Fruit fly (Drosophila melanogaster): ENCODE results near the gene cal1.

Gene cal1

dm6 chr3R:17072526-17073114 is 15.5 kb upstream of the cal1 start, which contains the start of the genes Ns1 and mRpS11 (continued):
- no peak for TF ChIP-seq Asciz (GFP tag; optimal IDR thresholded peaks at IDR 0.05)
- TF ChIP-seq CG34376 (GFP tag; optimal IDR thresholded peaks at IDR 0.05), result peak; percentile 47
- TF ChIP-seq CG12391 (tag; optimal IDR thresholded peaks at IDR 0.05), result peak; percentile 28
- TF ChIP-seq CG42726 (GFP tag; IDR thresholded peaks at IDR 0.05; ENCODE audit: partially characterized antibody), result no peak
- peak; percentile 14 for TF ChIP-seq CG13424 (tag; optimal IDR thresholded peaks at IDR 0.05)
- TF ChIP-seq CG10979 (tag; optimal IDR thresholded peaks at IDR 0.05), result peak; percentile 15
- TF ChIP-seq CG14014 (GFP tag; IDR thresholded peaks at IDR 0.05), result no peak

- TF ChIP-seq CG15073 (GFP tag; optimal IDR thresholded peaks at IDR 0.05) (no peak), CG6272 (GFP tag; IDR thresholded peaks at IDR 0.05) (no peak), CG1647 (GFP tag; optimal IDR thresholded peaks at IDR 0.05) (no peak), stc (GFP tag; IDR thresholded peaks at IDR 0.05) (peak; percentile 21; the same call in 1 of the 2 replicates), Hand (GFP tag; optimal IDR thresholded peaks at IDR 0.05) (no peak), exex (tag; optimal IDR thresholded peaks at IDR 0.05) (peak; percentile 52), vvl (GFP tag; IDR thresholded peaks at IDR 0.05) (peak; percentile 38; the same call in 1 of the 2 replicates), caup (GFP tag; optimal IDR thresholded peaks at IDR 0.05; ENCODE audit: severe bottlenecking) (peak; percentile 15), Adf1 (GFP tag; IDR thresholded peaks at IDR 0.05) (peak; percentile 61; the same call in 1 of the 2 replicates), Hmx (GFP tag; optimal IDR thresholded peaks at IDR 0.05) (no peak), Pdp1 (GFP tag; optimal IDR thresholded peaks at IDR 0.05) (peak in 1 of 2 experiments; percentile 78), danr (GFP tag; IDR thresholded peaks at IDR 0.05) (no peak), Rfx (GFP tag; IDR thresholded peaks at IDR 0.05) (peak; percentile 19; the same call in 1 of the 2 replicates), ato (GFP tag; IDR thresholded peaks at IDR 0.05; ENCODE audit: partially characterized antibody) (no peak; the same call in none of the 2 replicates), lilli (GFP tag; optimal IDR thresholded peaks at IDR 0.05) (peak; percentile 7), lov (optimal IDR thresholded peaks at IDR 0.05) (no peak), lov (GFP tag; IDR thresholded peaks at IDR 0.05) (0 out of 3 replicates have a peak, but pooled peaks have one; percentile 18), Fer3 (tag; optimal IDR thresholded peaks at IDR 0.05) (peak; percentile 8), pros (GFP tag; optimal IDR thresholded peaks at IDR 0.05) (peak; percentile 20), Nf-YC (tag; optimal IDR thresholded peaks at IDR 0.05) (peak; percentile 30), B-H1 (GFP tag; IDR thresholded peaks at IDR 0.05) (no peak), CG2116 (GFP tag; optimal IDR thresholded peaks at IDR 0.05) (no peak), tna (GFP tag; IDR thresholded peaks at IDR 0.05; ENCODE audit: partially characterized antibody) (peak; percentile 36; the same call in 1 of the 2 replicates), CG15514 (GFP tag; optimal IDR thresholded peaks at IDR 0.05) (peak; percentile 22), tio (GFP tag; optimal IDR thresholded peaks at IDR 0.05) (no peak), CG4360 (GFP tag; IDR thresholded peaks at IDR 0.05) (no peak), CG15696 (tag; optimal IDR thresholded peaks at IDR 0.05) (no peak), Opbp (GFP tag; IDR thresholded peaks at IDR 0.05; ENCODE audit: partially characterized antibody) (peak; percentile 43; the same call in 1 of the 3 replicates), CG12769 (tag; optimal IDR thresholded peaks at IDR 0.05) (peak; percentile 60), hbn (GFP tag; IDR thresholded peaks at IDR 0.05; ENCODE audit: partially characterized antibody) (no peak), so (GFP tag; IDR thresholded peaks at IDR 0.05) (peak; percentile 12; the same call in 1 of the 3 replicates), CG7372 (GFP tag; IDR thresholded peaks at IDR 0.05) (no peak), Med (GFP tag) (peak; percentile 88), Camta (GFP tag; optimal IDR thresholded peaks at IDR 0.05) (no peak), Atf-2 (GFP tag; optimal IDR thresholded peaks at IDR 0.05) (no peak), az2 (GFP tag; optimal IDR thresholded peaks at IDR 0.05) (no peak), crp (GFP tag; optimal IDR thresholded peaks at IDR 0.05) (peak in 1 of 2 experiments; percentile 51), CG12299 (tag; optimal IDR thresholded peaks at IDR 0.05) (no peak), CG9932 (GFP tag; IDR thresholded peaks at IDR 0.05) (peak; percentile 47), her (GFP tag; optimal IDR thresholded peaks at IDR 0.05) (no peak)
Observed at dm6 chr3R:17077968-17078417, 10.1 kb upstream of the cal1 start.

Data from whole organism, embryonic.